In the genomic region with DNA sequence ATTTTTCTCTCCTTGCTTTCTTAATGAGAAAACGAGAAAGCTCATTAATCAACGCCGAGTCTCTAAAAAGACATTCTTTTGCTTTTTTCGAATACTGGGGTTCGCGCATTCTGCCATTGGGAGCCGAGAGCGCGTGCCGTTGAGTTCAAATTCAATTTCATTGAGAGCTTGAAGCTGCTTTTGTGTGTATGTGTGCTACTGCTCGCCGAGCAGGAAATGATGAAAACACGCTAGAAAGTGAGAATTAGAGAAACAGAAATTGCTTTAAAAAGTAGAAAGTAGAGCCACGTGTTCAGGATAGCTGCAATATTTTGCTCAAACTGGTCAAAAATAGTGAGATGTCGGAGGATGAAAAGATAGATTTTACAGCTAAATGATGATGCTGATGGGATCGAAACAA, we compare ENCODE assay signal across 4 worm cellular contexts.
TF ChIP-seq lines count a peak whose summit lies in the region.

No protein-coding gene starts in this region.

TF ChIP-seq in whole organism, L1 larva, 84 proteins besides CTCF, POLR2A, EP300 and RAD21 (continued from another document and continues in another):
- TF ChIP-seq hlh-17 (GFP tag; optimal IDR thresholded peaks at IDR 0.05; lab: Kevin White, UChicago; ENCODE audit: borderline replicate concordance) (no peak), unc-62 (GFP tag; optimal IDR thresholded peaks at IDR 0.05; lab: Kevin White, UChicago) (no peak), nhr-19 (GFP tag; conservative IDR thresholded peaks at IDR 0.05; lab: Robert Waterston, UW) (no peak), dsc-1 (tag; optimal IDR thresholded peaks at IDR 0.05; lab: Kevin White, UChicago) (no peak), nhr-20 (tag; optimal IDR thresholded peaks at IDR 0.05; lab: Kevin White, UChicago) (no peak), vab-15 (tag; optimal IDR thresholded peaks at IDR 0.05; lab: Kevin White, UChicago) (no peak), nhr-237 (tag; optimal IDR thresholded peaks at IDR 0.05; lab: Kevin White, UChicago) (no peak), ceh-88 (GFP tag; IDR thresholded peaks at IDR 0.05; lab: Robert Waterston, UW) (no peak), aly-2 (tag; optimal IDR thresholded peaks at IDR 0.05; lab: Kevin White, UChicago) (no peak), fkh-8 (tag; optimal IDR thresholded peaks at IDR 0.05; lab: Kevin White, UChicago) (peak; percentile 64), unc-86 (tag; optimal IDR thresholded peaks at IDR 0.05; lab: Kevin White, UChicago) (no peak), pax-3 (tag; optimal IDR thresholded peaks at IDR 0.05; lab: Kevin White, UChicago) (peak; percentile 15), C34B4.2 (tag; optimal IDR thresholded peaks at IDR 0.05; lab: Kevin White, UChicago) (no peak), efl-1 (optimal IDR thresholded peaks at IDR 0.05; lab: Kevin White, UChicago) (no peak), efl-1 (GFP tag; optimal IDR thresholded peaks at IDR 0.05 in 1 of 2; lab: Kevin White, UChicago) (peak in 1 of 2 experiments; percentile 77), Y116A8C.19 (tag; optimal IDR thresholded peaks at IDR 0.05; lab: Kevin White, UChicago; ENCODE audit: borderline replicate concordance) (no peak), nhr-47 (tag; optimal IDR thresholded peaks at IDR 0.05; lab: Kevin White, UChicago) (no peak), swsn-7 (tag; optimal IDR thresholded peaks at IDR 0.05; lab: Kevin White, UChicago) (peak; percentile 10), nhr-28 (tag; optimal IDR thresholded peaks at IDR 0.05; lab: Kevin White, UChicago) (no peak), ceh-90 (tag; optimal IDR thresholded peaks at IDR 0.05; lab: Kevin White, UChicago) (no peak), hlh-4 (tag; optimal IDR thresholded peaks at IDR 0.05; lab: Kevin White, UChicago) (no peak), nhr-12 (tag; optimal IDR thresholded peaks at IDR 0.05; lab: Kevin White, UChicago) (no peak), efl-3 (GFP tag; optimal IDR thresholded peaks at IDR 0.05; lab: Kevin White, UChicago) (no peak), ets-5 (GFP tag; IDR thresholded peaks at IDR 0.05; lab: Robert Waterston, UW) (no peak), zip-4 (GFP tag; optimal IDR thresholded peaks at IDR 0.05; lab: Kevin White, UChicago) (no peak), dpl-1 (GFP tag; optimal IDR thresholded peaks at IDR 0.05; lab: Kevin White, UChicago) (peak in 1 of 3 experiments; percentile 6), egl-13 (tag; optimal IDR thresholded peaks at IDR 0.05; lab: Kevin White, UChicago) (peak; percentile 10), ceh-82 (tag; optimal IDR thresholded peaks at IDR 0.05; lab: Kevin White, UChicago) (peak in 1 of 3 experiments; percentile 36), zag-1 (tag; optimal IDR thresholded peaks at IDR 0.05; lab: Kevin White, UChicago) (no peak), lin-14 (GFP tag; optimal IDR thresholded peaks at IDR 0.05; lab: Kevin White, UChicago) (peak; percentile 87), F16B12.6 (tag; optimal IDR thresholded peaks at IDR 0.05; lab: Kevin White, UChicago) (no peak), fkh-4 (tag; optimal IDR thresholded peaks at IDR 0.05; lab: Kevin White, UChicago; ENCODE audit: borderline replicate concordance) (no peak)

TF ChIP-seq in whole organism, L2 larva, 48 proteins besides CTCF, POLR2A, EP300 and RAD21 (continued from another document):
- TF ChIP-seq nhr-12 (tag; optimal IDR thresholded peaks at IDR 0.05; lab: Kevin White, UChicago), result no peak
- no peak for TF ChIP-seq sma-3 (GFP tag; optimal IDR thresholded peaks at IDR 0.05; lab: Kevin White, UChicago)
- TF ChIP-seq elt-1 (tag; optimal IDR thresholded peaks at IDR 0.05; lab: Kevin White, UChicago), result no peak
- peak; percentile 7 for TF ChIP-seq unc-55 (GFP tag; optimal IDR thresholded peaks at IDR 0.05; lab: Kevin White, UChicago)
- no peak for TF ChIP-seq mdl-1 (tag; optimal IDR thresholded peaks at IDR 0.05; lab: Kevin White, UChicago)
- TF ChIP-seq nhr-237 (tag; optimal IDR thresholded peaks at IDR 0.05; lab: Kevin White, UChicago), result no peak
- TF ChIP-seq skn-1 (tag; optimal IDR thresholded peaks at IDR 0.05; lab: Kevin White, UChicago), result no peak
- no peak for TF ChIP-seq elt-3 (tag; optimal IDR thresholded peaks at IDR 0.05; lab: Kevin White, UChicago)
- no peak for TF ChIP-seq nhr-25 (tag; optimal IDR thresholded peaks at IDR 0.05; lab: Kevin White, UChicago)
- no peak for TF ChIP-seq lin-39 (tag; optimal IDR thresholded peaks at IDR 0.05; lab: Kevin White, UChicago)

TF ChIP-seq in whole organism, L3 larva, 47 proteins besides CTCF, POLR2A, EP300 and RAD21 (continued from another document):
- peak; percentile 36 for TF ChIP-seq egl-5 (tag; optimal IDR thresholded peaks at IDR 0.05; lab: Kevin White, UChicago)
- no peak for TF ChIP-seq skn-1 (tag; optimal IDR thresholded peaks at IDR 0.05; lab: Kevin White, UChicago)
- TF ChIP-seq fos-1 (tag; optimal IDR thresholded peaks at IDR 0.05; lab: Kevin White, UChicago), result no peak
TF ChIP-seq in whole organism, L3 larva: peak in this region for 3.

TF ChIP-seq in whole organism, L4 larva, 104 proteins besides CTCF, POLR2A, EP300 and RAD21 (continued from another document):
- no peak for TF ChIP-seq lin-13 (GFP tag; optimal IDR thresholded peaks at IDR 0.05; lab: Kevin White, UChicago)
- peak in 1 of 2 experiments; percentile 29 for TF ChIP-seq lsy-2 (tag; optimal IDR thresholded peaks at IDR 0.05; lab: Kevin White, UChicago)
- TF ChIP-seq hif-1 (tag; optimal IDR thresholded peaks at IDR 0.05; lab: Kevin White, UChicago), result peak in 1 of 2 experiments; percentile 2
- TF ChIP-seq ZK337.2 (GFP tag; IDR thresholded peaks at IDR 0.05; lab: Robert Waterston, UW), result no peak
- peak; percentile 28 for TF ChIP-seq ceh-32 (tag; optimal IDR thresholded peaks at IDR 0.05; lab: Kevin White, UChicago; ENCODE audit: poor library complexity)
- TF ChIP-seq tag-97 (GFP tag; IDR thresholded peaks at IDR 0.05; lab: Robert Waterston, UW), result no peak
- TF ChIP-seq mdl-1 (tag; optimal IDR thresholded peaks at IDR 0.05; lab: Kevin White, UChicago), result peak in 1 of 2 experiments; percentile 68
- TF ChIP-seq mep-1 (tag; optimal IDR thresholded peaks at IDR 0.05; lab: Kevin White, UChicago), result peak; percentile 18
